Worm (Caenorhabditis elegans) whole organism, midembryonic: Measurements from ENCODE around the gene pqn-75.

Experiments
- T22C8.4 ChIP-seq: fragments of 200-800 bp; sonication (Bioruptor generic); IDR thresholded peaks from 2 replicates; pipeline ENCODE4 v1.3.6; 2022; ENCODE audit warnings: missing genetic modification characterization, missing compliant biosample characterization
- cog-1 ChIP-seq: sonication (generic microtip); optimal IDR thresholded peaks from 2 replicates; lab custom pipeline; 2016; ENCODE audit warnings: missing genetic modification characterization, missing compliant biosample characterization
- flt-1 ChIP-seq: fragments of 200-800 bp; sonication (Bioruptor generic); IDR thresholded peaks from 2 replicates; pipeline ENCODE4 v1.3.6; 2022; ENCODE audit warnings: missing genetic modification characterization, missing compliant biosample characterization
- klf-2 ChIP-seq: fragments of 200-800 bp; sonication (Bioruptor generic); conservative IDR thresholded peaks from 2 replicates; pipeline ENCODE4 v1.3.6; 2022; ENCODE audit warnings: missing genetic modification reagents, missing genetic modification characterization, missing compliant biosample characterization
- med-1 ChIP-seq: sonication (generic microtip); optimal IDR thresholded peaks from 2 replicates; lab custom pipeline; 2017; ENCODE audit warnings: missing genetic modification characterization, mild to moderate bottlenecking, missing compliant biosample characterization, antibody characterized with exemption, missing genetic modification reagents; ENCODE audit not compliant: insufficient read depth
- ref-1 ChIP-seq: fragments of 200-800 bp; sonication (Bioruptor generic); conservative IDR thresholded peaks from 2 replicates; pipeline ENCODE4 v1.3.6; 2022; ENCODE audit warnings: missing genetic modification reagents, missing genetic modification characterization, missing compliant biosample characterization
- tab-1 ChIP-seq: fragments of 200-800 bp; sonication (Bioruptor generic); IDR thresholded peaks from 2 replicates; pipeline ENCODE4 v1.3.6; 2022; ENCODE audit warnings: missing genetic modification characterization, missing compliant biosample characterization
- ztf-23 ChIP-seq: fragments of 200-800 bp; sonication (Bioruptor generic); IDR thresholded peaks from 2 replicates; pipeline ENCODE4 v1.3.6; 2022; ENCODE audit warnings: missing genetic modification reagents, missing genetic modification characterization, missing compliant biosample characterization
- ztf-29 ChIP-seq: fragments of 200-800 bp; sonication (Bioruptor generic); IDR thresholded peaks from 2 replicates; pipeline ENCODE4 v1.3.6; 2022; ENCODE audit warnings: missing genetic modification reagents, missing genetic modification characterization, missing compliant biosample characterization

ce11 chrIV:4080846-4081245 lies 8.7 kb downstream of the pqn-75 start, which contains the start of the genes C35B1.9 and C35B1.3:
- no peak for TF ChIP-seq flt-1 (GFP tag; lab: Robert Waterston, UW)
- no peak for TF ChIP-seq ztf-29 (GFP tag; lab: Robert Waterston, UW)
- no peak for TF ChIP-seq tab-1 (GFP tag; lab: Robert Waterston, UW)
- no peak for TF ChIP-seq ref-1 (GFP tag; lab: Robert Waterston, UW)
- TF ChIP-seq med-1 (GFP tag; lab: Kevin White, UChicago): no peak
- no peak for TF ChIP-seq ztf-23 (GFP tag; lab: Robert Waterston, UW)
- no peak for TF ChIP-seq klf-2
- TF ChIP-seq T22C8.4: no peak
- no peak for TF ChIP-seq cog-1
